Worm (Caenorhabditis elegans): Measurements from ENCODE around the gene mrpl-21.

Gene mrpl-21

ce11 chrIII:4280215-4281173 is 37.1 kb upstream of the mrpl-21 start, which contains the start of gene sup-26:
TSS of gene sup-26 (minus strand) at chrIII:4280224.
- TF ChIP-seq xbp-1 (tag; optimal IDR thresholded peaks at IDR 0.05): peak; percentile 17
- no peak for TF ChIP-seq lin-39 (tag; optimal IDR thresholded peaks at IDR 0.05)
- TF ChIP-seq nhr-20 (tag; optimal IDR thresholded peaks at IDR 0.05): peak; percentile 24
- TF ChIP-seq ceh-82 (tag; optimal IDR thresholded peaks at IDR 0.05): peak in 1 of 3 experiments; percentile 3
- TF ChIP-seq ama-1 (optimal IDR thresholded peaks at IDR 0.05): no peak
- TF ChIP-seq C16A3.4 (tag; optimal IDR thresholded peaks at IDR 0.05): no peak
- no peak for TF ChIP-seq alr-1 (tag; optimal IDR thresholded peaks at IDR 0.05; ENCODE audit: borderline replicate concordance)
- peak; percentile 0 for TF ChIP-seq sox-4 (tag; optimal IDR thresholded peaks at IDR 0.05)
- TF ChIP-seq ceh-63 (GFP tag; optimal IDR thresholded peaks at IDR 0.05): no peak
- TF ChIP-seq unc-86 (tag; optimal IDR thresholded peaks at IDR 0.05): peak; percentile 9
- no peak for TF ChIP-seq fkh-10 (GFP tag; optimal IDR thresholded peaks at IDR 0.05)
- TF ChIP-seq swsn-7 (tag; optimal IDR thresholded peaks at IDR 0.05): peak; percentile 49
- TF ChIP-seq fos-1 (tag; optimal IDR thresholded peaks at IDR 0.05): no peak
- TF ChIP-seq hlh-4 (tag; optimal IDR thresholded peaks at IDR 0.05): no peak
- 0 out of 2 replicates have a peak, but pooled peaks have one; percentile 3 for TF ChIP-seq grh-1 (GFP tag; IDR thresholded peaks at IDR 0.05)
- peak; percentile 22 for TF ChIP-seq dsc-1 (tag; optimal IDR thresholded peaks at IDR 0.05)
- TF ChIP-seq snu-23 (GFP tag; optimal IDR thresholded peaks at IDR 0.05): peak; percentile 43
- TF ChIP-seq elt-3 (tag; optimal IDR thresholded peaks at IDR 0.05): peak in 1 of 6 experiments; percentile 29
- TF ChIP-seq lin-35 (GFP tag; optimal IDR thresholded peaks at IDR 0.05): peak in 1 of 2 experiments; percentile 45
- TF ChIP-seq pqm-1 (tag; optimal IDR thresholded peaks at IDR 0.05): no peak
- TF ChIP-seq nhr-47 (tag; optimal IDR thresholded peaks at IDR 0.05): peak; percentile 32
- TF ChIP-seq rnt-1 (tag; optimal IDR thresholded peaks at IDR 0.05): peak; percentile 41
- TF ChIP-seq skn-1 (tag; optimal IDR thresholded peaks at IDR 0.05): no peak
- TF ChIP-seq efl-3 (GFP tag; optimal IDR thresholded peaks at IDR 0.05): no peak
- TF ChIP-seq hlh-17 (GFP tag; optimal IDR thresholded peaks at IDR 0.05; ENCODE audit: borderline replicate concordance): no peak
- TF ChIP-seq pag-3 (tag; optimal IDR thresholded peaks at IDR 0.05; ENCODE audit: borderline replicate concordance, insufficient read depth): no peak
- peak; percentile 40 for TF ChIP-seq tbx-2 (tag; optimal IDR thresholded peaks at IDR 0.05)
- peak; percentile 30 for TF ChIP-seq mep-1 (tag; optimal IDR thresholded peaks at IDR 0.05)
- peak; percentile 90 for TF ChIP-seq nhr-85 (tag)
- TF ChIP-seq sup-37 (GFP tag; optimal IDR thresholded peaks at IDR 0.05): peak; percentile 19
- TF ChIP-seq unc-130 (tag; optimal IDR thresholded peaks at IDR 0.05): no peak
- no peak for TF ChIP-seq mef-2 (tag; optimal IDR thresholded peaks at IDR 0.05)
- TF ChIP-seq pax-3 (tag; optimal IDR thresholded peaks at IDR 0.05): no peak
- 0 out of 2 replicates have a peak, but pooled peaks have one; percentile 4 for TF ChIP-seq nhr-19 (GFP tag; conservative IDR thresholded peaks at IDR 0.05)
- TF ChIP-seq lin-13 (GFP tag; optimal IDR thresholded peaks at IDR 0.05): peak; percentile 23
- TF ChIP-seq lin-14 (GFP tag; optimal IDR thresholded peaks at IDR 0.05): peak; percentile 70
- no peak for TF ChIP-seq nhr-84 (tag; optimal IDR thresholded peaks at IDR 0.05)
- no peak for TF ChIP-seq efl-1 (optimal IDR thresholded peaks at IDR 0.05)
- peak in 1 of 2 experiments; percentile 91 for TF ChIP-seq efl-1 (GFP tag; optimal IDR thresholded peaks at IDR 0.05 in 1 of 2)
- no peak for TF ChIP-seq nhr-12 (tag; optimal IDR thresholded peaks at IDR 0.05)
- TF ChIP-seq zip-4 (GFP tag; optimal IDR thresholded peaks at IDR 0.05): peak; percentile 13
- TF ChIP-seq ztf-11 (tag; optimal IDR thresholded peaks at IDR 0.05): peak in 1 of 2 experiments; percentile 62
- peak in 1 of 2 experiments; percentile 42 for TF ChIP-seq mdl-1 (tag; optimal IDR thresholded peaks at IDR 0.05)
- no peak for TF ChIP-seq zag-1 (tag; optimal IDR thresholded peaks at IDR 0.05)
- TF ChIP-seq nhr-71 (tag; optimal IDR thresholded peaks at IDR 0.05): peak; percentile 68
- no peak for TF ChIP-seq mab-9 (GFP tag; IDR thresholded peaks at IDR 0.05)
- peak in 1 of 2 experiments; percentile 36 for TF ChIP-seq lsy-2 (tag; optimal IDR thresholded peaks at IDR 0.05)
- peak; percentile 87 for TF ChIP-seq blmp-1 (tag; optimal IDR thresholded peaks at IDR 0.05)
- no peak for TF ChIP-seq nhr-77 (tag; optimal IDR thresholded peaks at IDR 0.05)

All from whole organism, L1 larva.